Worm (Caenorhabditis elegans): ENCODE measurements around the gene srt-20.
"Not testable (repeated sequence)": the region's sequence is repeated elsewhere in the genome, so short reads cannot be mapped to it uniquely, and the experiment has no call there.

srt-20 gene

ce11 chrV:4284737-4285136 is 6.1 kb upstream of the srt-20 start, which contains the start of gene srt-19:
TSS of gene srt-19 (plus strand) at chrV:4285037.
- not testable (repeated sequence) for TF ChIP-seq him-1, dao-5, W03F9.2 (tag; optimal IDR thresholded peaks at IDR 0.05)

ce11 chrV:4281699-4282098 is 3.1 kb upstream of the srt-20 start, which contains the start of gene srt-37:
TSS of gene srt-37 (minus strand) at chrV:4281799.
- TF ChIP-seq him-1, dao-5, W03F9.2 (tag; optimal IDR thresholded peaks at IDR 0.05): not testable (repeated sequence)

- TF ChIP-seq W03F9.2 (tag; optimal IDR thresholded peaks at IDR 0.05), result no peak
- no peak for TF ChIP-seq him-1 (tag; optimal IDR thresholded peaks at IDR 0.05)
- TF ChIP-seq dao-5 (tag; optimal IDR thresholded peaks at IDR 0.05), result no peak
Measured at ce11 chrV:4273372-4273771, 5.3 kb downstream of the srt-20 start.

- TF ChIP-seq him-1, W03F9.2, dao-5 (tag; optimal IDR thresholded peaks at IDR 0.05): not testable (repeated sequence)
Measured at ce11 chrV:4271258-4271657, 7.4 kb downstream of the srt-20 start, which contains the start of gene srt-38. TSS of gene srt-38 (minus strand) at chrV:4271358.

- TF ChIP-seq him-1, W03F9.2, dao-5 (tag; optimal IDR thresholded peaks at IDR 0.05): not testable (repeated sequence)
Measured at ce11 chrV:4268213-4268612, 10.4 kb downstream of the srt-20 start, which contains the start of gene srt-36. TSS of gene srt-36 (minus strand) at chrV:4268313.

- no peak for TF ChIP-seq dao-5 (tag; optimal IDR thresholded peaks at IDR 0.05)
- TF ChIP-seq W03F9.2 (tag; optimal IDR thresholded peaks at IDR 0.05), result no peak
- TF ChIP-seq him-1 (tag; optimal IDR thresholded peaks at IDR 0.05), result no peak
Measured at ce11 chrV:4264516-4264915, 14.1 kb downstream of the srt-20 start, which contains the start of gene srt-35. TSS of gene srt-35 (minus strand) at chrV:4264616.

ce11 chrV:4261385-4261784 is 17.2 kb downstream of the srt-20 start:
- TF ChIP-seq W03F9.2 (tag; optimal IDR thresholded peaks at IDR 0.05) (no peak), dao-5 (tag; optimal IDR thresholded peaks at IDR 0.05) (no peak), him-1 (tag; optimal IDR thresholded peaks at IDR 0.05) (no peak)

- no peak for TF ChIP-seq dao-5 (tag; optimal IDR thresholded peaks at IDR 0.05)
- no peak for TF ChIP-seq him-1 (tag; optimal IDR thresholded peaks at IDR 0.05)
- TF ChIP-seq W03F9.2 (tag; optimal IDR thresholded peaks at IDR 0.05), result no peak
Measured at ce11 chrV:4260090-4260489, 18.5 kb downstream of the srt-20 start, which contains the start of gene srt-3. TSS of gene srt-3 (minus strand) at chrV:4260190.

ce11 chrV:4256474-4256873 is 22.2 kb downstream of the srt-20 start, which contains the start of gene srt-14:
TSS of gene srt-14 (minus strand) at chrV:4256574.
- TF ChIP-seq dao-5 (tag; optimal IDR thresholded peaks at IDR 0.05), result no peak
- no peak for TF ChIP-seq W03F9.2 (tag; optimal IDR thresholded peaks at IDR 0.05)
- TF ChIP-seq him-1 (tag; optimal IDR thresholded peaks at IDR 0.05), result no peak

ce11 chrV:4250047-4250446 is 28.6 kb downstream of the srt-20 start, which contains the start of gene srt-13:
TSS of gene srt-13 (minus strand) at chrV:4250147.
- no peak for TF ChIP-seq dao-5 (tag; optimal IDR thresholded peaks at IDR 0.05)
- no peak for TF ChIP-seq him-1 (tag; optimal IDR thresholded peaks at IDR 0.05)
- TF ChIP-seq W03F9.2 (tag; optimal IDR thresholded peaks at IDR 0.05), result no peak

- TF ChIP-seq dao-5 (tag; optimal IDR thresholded peaks at IDR 0.05) (no peak), W03F9.2 (tag; optimal IDR thresholded peaks at IDR 0.05) (no peak), him-1 (tag; optimal IDR thresholded peaks at IDR 0.05) (no peak)
Measured at ce11 chrV:4248359-4248758, 30.3 kb downstream of the srt-20 start.

- no peak for TF ChIP-seq W03F9.2 (tag; optimal IDR thresholded peaks at IDR 0.05)
- no peak for TF ChIP-seq him-1 (tag; optimal IDR thresholded peaks at IDR 0.05)
- no peak for TF ChIP-seq dao-5 (tag; optimal IDR thresholded peaks at IDR 0.05)
Measured at ce11 chrV:4242431-4242830, 36.2 kb downstream of the srt-20 start, which contains the start of gene srt-12. TSS of gene srt-12 (minus strand) at chrV:4242531.

- no peak for TF ChIP-seq W03F9.2 (tag; optimal IDR thresholded peaks at IDR 0.05)
- no peak for TF ChIP-seq dao-5 (tag; optimal IDR thresholded peaks at IDR 0.05)
- no peak for TF ChIP-seq him-1 (tag; optimal IDR thresholded peaks at IDR 0.05)
Measured at ce11 chrV:4241555-4241954, 37.1 kb downstream of the srt-20 start.

ce11 chrV:4240292-4240691 is 38.3 kb downstream of the srt-20 start, which contains the start of gene srh-204:
TSS of gene srh-204 (minus strand) at chrV:4240392.
- TF ChIP-seq him-1 (tag; optimal IDR thresholded peaks at IDR 0.05), result no peak
- no peak for TF ChIP-seq W03F9.2 (tag; optimal IDR thresholded peaks at IDR 0.05)
- no peak for TF ChIP-seq dao-5 (tag; optimal IDR thresholded peaks at IDR 0.05)

- TF ChIP-seq him-1 (tag; optimal IDR thresholded peaks at IDR 0.05), result no peak
- TF ChIP-seq W03F9.2 (tag; optimal IDR thresholded peaks at IDR 0.05), result no peak
- no peak for TF ChIP-seq dao-5 (tag; optimal IDR thresholded peaks at IDR 0.05)
Measured at ce11 chrV:4236118-4236517, 42.5 kb downstream of the srt-20 start, which contains the start of gene nlp-13. TSS of gene nlp-13 (plus strand) at chrV:4236418.

Measured in whole organism, L4/young adult.